Fruit fly (Drosophila melanogaster): ENCODE measurements around the gene bou.
A peak's percentile ranks its signal among the peaks of the same experiment; 100 is the strongest.

Gene bou

DNA sequence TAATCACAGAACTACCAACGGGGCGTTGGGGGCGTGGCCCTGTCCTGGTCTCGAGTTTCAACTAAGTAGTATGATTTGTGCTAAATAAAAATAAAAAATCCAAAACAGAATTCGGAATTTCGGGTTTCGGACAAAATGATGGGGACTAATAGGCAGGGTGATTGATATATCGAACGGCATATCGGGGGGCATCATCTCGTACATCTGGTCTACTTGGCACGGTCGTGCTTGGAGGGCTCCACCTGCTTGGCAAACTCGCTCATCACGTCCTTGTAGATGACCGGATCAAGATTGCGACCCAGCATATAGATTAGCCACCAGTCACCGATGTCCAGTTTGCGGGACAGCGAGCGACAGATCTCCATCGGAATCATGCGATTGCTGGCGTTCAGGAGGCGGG, 12.1 kb upstream of the bou start:
- no peak for TF ChIP-seq rn (GFP tag; IDR thresholded peaks at IDR 0.05)
- no peak for TF ChIP-seq CG10348 (GFP tag; IDR thresholded peaks at IDR 0.05)
- no peak for TF ChIP-seq fd96Ca (GFP tag; IDR thresholded peaks at IDR 0.05)
- no peak for TF ChIP-seq CG13204 (GFP tag; optimal IDR thresholded peaks at IDR 0.05)
- no peak for TF ChIP-seq CG8301 (tag; optimal IDR thresholded peaks at IDR 0.05)
- no peak for TF ChIP-seq CG15710 (tag; optimal IDR thresholded peaks at IDR 0.05)
- TF ChIP-seq CG8159 (tag; optimal IDR thresholded peaks at IDR 0.05), result no peak

DNA sequence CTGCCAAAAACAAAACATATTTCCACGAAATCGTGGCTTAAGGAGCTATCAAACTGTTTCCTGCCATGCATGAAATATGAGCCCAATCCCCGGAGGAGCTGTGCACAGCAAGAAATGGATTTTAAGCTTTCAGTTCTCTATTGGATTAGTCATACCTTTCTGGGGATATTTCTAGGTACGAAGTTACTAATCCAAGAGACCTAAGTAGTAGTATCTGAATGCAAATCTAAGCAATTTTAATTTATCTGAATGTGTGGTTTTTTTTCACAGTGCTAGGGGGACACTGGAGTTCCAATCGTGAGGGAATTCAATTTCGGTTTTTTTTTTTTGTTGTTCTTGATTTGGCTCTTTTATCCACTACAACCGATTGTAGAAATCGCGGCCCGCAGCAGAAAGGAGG, 9.9 kb upstream of the bou start:
- TF ChIP-seq CG9948 (tag; optimal IDR thresholded peaks at IDR 0.05), result peak; percentile 37
- 0 out of 3 replicates have a peak, but pooled peaks have one; percentile 47 for TF ChIP-seq fd96Ca (GFP tag; IDR thresholded peaks at IDR 0.05)
- TF ChIP-seq CG12605 (GFP tag; IDR thresholded peaks at IDR 0.05), result no peak
- peak; percentile 50 for TF ChIP-seq CG17806 (tag; optimal IDR thresholded peaks at IDR 0.05)
- peak; percentile 2 for TF ChIP-seq Pif1B (GFP tag; optimal IDR thresholded peaks at IDR 0.05)
- peak; percentile 27; the same call in 1 of the 3 replicates for TF ChIP-seq CG4496 (GFP tag; IDR thresholded peaks at IDR 0.05)
- TF ChIP-seq CG8159 (tag; optimal IDR thresholded peaks at IDR 0.05), result peak; percentile 59
- TF ChIP-seq CG14655 (GFP tag; optimal IDR thresholded peaks at IDR 0.05), result peak; percentile 14
- TF ChIP-seq D1 (tag; optimal IDR thresholded peaks at IDR 0.05), result no peak
- peak; percentile 8 for TF ChIP-seq CG8301 (tag; optimal IDR thresholded peaks at IDR 0.05)
- no peak for TF ChIP-seq CG13204 (GFP tag; optimal IDR thresholded peaks at IDR 0.05)
- peak; percentile 34 for TF ChIP-seq CG34367 (tag; optimal IDR thresholded peaks at IDR 0.05)
- no peak for TF ChIP-seq gl (tag; optimal IDR thresholded peaks at IDR 0.05)
- no peak for TF ChIP-seq CG10348 (GFP tag; IDR thresholded peaks at IDR 0.05)
- no peak for TF ChIP-seq Snoo (tag; optimal IDR thresholded peaks at IDR 0.05)
- TF ChIP-seq CG32121 (GFP tag; IDR thresholded peaks at IDR 0.05), result no peak
- TF ChIP-seq CG15710 (tag; optimal IDR thresholded peaks at IDR 0.05), result peak; percentile 44
- no peak for TF ChIP-seq rn (GFP tag; IDR thresholded peaks at IDR 0.05)
- peak; percentile 35; the same call in 1 of the 2 replicates for TF ChIP-seq Ets98B (GFP tag; IDR thresholded peaks at IDR 0.05)
- peak; percentile 28 for TF ChIP-seq Pif1A (GFP tag; optimal IDR thresholded peaks at IDR 0.05)
- no peak for TF ChIP-seq EcR (GFP tag; optimal IDR thresholded peaks at IDR 0.05)

DNA sequence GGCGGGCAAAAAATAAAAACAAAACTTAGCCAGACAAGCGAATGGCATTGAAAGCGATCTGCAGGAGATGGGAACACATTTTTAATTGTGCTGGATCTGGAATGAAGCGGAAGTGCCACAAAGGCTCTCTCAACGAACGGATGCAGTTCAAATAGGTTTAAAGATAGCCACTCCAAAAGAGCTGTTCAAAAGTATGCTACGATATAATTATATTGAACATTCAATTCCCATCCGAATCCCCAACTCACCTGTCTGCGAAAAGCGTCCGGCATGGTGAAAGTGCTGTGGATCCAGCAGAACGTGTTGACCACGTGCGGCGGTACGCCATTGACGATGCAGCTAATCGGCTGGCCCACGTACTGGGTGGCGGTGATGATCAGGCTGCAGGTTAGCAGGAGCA, 9.4 kb upstream of the bou start:
- TF ChIP-seq CG32121 (GFP tag; IDR thresholded peaks at IDR 0.05) (no peak), Pif1B (GFP tag; optimal IDR thresholded peaks at IDR 0.05) (no peak), CG34367 (tag; optimal IDR thresholded peaks at IDR 0.05) (no peak), CG4496 (GFP tag; IDR thresholded peaks at IDR 0.05) (no peak), CG14655 (GFP tag; optimal IDR thresholded peaks at IDR 0.05) (no peak), rn (GFP tag; IDR thresholded peaks at IDR 0.05) (no peak), D1 (tag; optimal IDR thresholded peaks at IDR 0.05) (no peak), CG13204 (GFP tag; optimal IDR thresholded peaks at IDR 0.05) (no peak), CG9948 (tag; optimal IDR thresholded peaks at IDR 0.05) (no peak), fd96Ca (GFP tag; IDR thresholded peaks at IDR 0.05) (no peak)

DNA sequence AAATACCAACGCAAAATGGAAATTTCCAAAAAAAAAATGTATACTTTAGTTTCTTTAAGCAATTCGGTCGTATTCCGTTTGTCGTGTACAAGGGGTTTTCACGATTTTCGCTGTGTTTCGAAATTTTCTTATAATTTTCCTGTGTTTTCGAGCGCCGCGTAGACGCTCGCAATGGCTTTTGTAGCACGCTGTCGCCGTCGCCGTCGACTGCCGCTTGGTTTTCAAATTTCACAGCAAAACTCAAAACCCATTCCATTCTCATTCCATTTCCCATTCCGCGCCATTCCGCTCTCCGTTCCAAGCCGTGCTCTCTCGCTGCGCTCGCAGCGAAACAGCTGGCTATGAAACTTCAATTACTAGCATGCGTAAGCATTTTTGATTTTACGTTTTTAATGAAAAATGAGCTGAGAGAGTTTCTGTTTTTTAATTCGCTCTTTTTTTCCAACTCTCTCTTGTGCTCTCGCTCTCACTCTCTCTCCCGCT, 4.8 kb upstream of the bou start:
- TF ChIP-seq Ets98B (GFP tag; IDR thresholded peaks at IDR 0.05) (peak; percentile 35), gl (tag; optimal IDR thresholded peaks at IDR 0.05) (no peak), CG8159 (tag; optimal IDR thresholded peaks at IDR 0.05) (no peak), fd96Ca (GFP tag; IDR thresholded peaks at IDR 0.05) (0 out of 3 replicates have a peak, but pooled peaks have one; percentile 43), EcR (GFP tag; optimal IDR thresholded peaks at IDR 0.05) (peak; percentile 24), CG12605 (GFP tag; IDR thresholded peaks at IDR 0.05) (peak; percentile 45; the same call in 1 of the 2 replicates), Pif1B (GFP tag; optimal IDR thresholded peaks at IDR 0.05) (peak; percentile 51), CG32121 (GFP tag; IDR thresholded peaks at IDR 0.05) (peak; percentile 50), Pif1A (GFP tag; optimal IDR thresholded peaks at IDR 0.05) (peak; percentile 29), CG10348 (GFP tag; IDR thresholded peaks at IDR 0.05) (no peak), CG13204 (GFP tag; optimal IDR thresholded peaks at IDR 0.05) (peak; percentile 12)

DNA sequence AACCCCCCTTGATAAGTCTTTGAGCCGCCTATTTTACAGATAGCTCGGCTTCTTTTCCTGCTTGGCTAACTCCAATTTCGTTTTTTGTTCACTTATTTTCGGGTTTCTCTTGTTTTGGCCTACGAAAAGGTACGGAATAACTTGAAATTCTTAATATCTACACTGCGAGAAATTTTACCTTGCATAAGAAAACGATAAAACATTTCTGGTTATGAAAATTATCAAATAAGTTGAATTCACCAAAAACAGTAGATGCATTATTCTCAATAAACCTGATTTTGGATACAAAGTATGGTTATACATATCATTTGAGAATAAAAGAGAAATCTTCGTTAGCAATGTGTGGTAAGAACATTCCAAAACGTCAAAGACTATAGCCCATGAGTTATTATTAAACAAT, 4.2 kb upstream of the bou start:
- no peak for TF ChIP-seq fd96Ca (GFP tag; IDR thresholded peaks at IDR 0.05)
- TF ChIP-seq CG32121 (GFP tag; IDR thresholded peaks at IDR 0.05), result no peak
- TF ChIP-seq CG8159 (tag; optimal IDR thresholded peaks at IDR 0.05), result peak; percentile 61
- peak; percentile 46 for TF ChIP-seq CG14655 (GFP tag; optimal IDR thresholded peaks at IDR 0.05)
- TF ChIP-seq Pif1B (GFP tag; optimal IDR thresholded peaks at IDR 0.05), result no peak
- TF ChIP-seq CG4496 (GFP tag; IDR thresholded peaks at IDR 0.05), result no peak
- TF ChIP-seq CG13204 (GFP tag; optimal IDR thresholded peaks at IDR 0.05), result no peak
- peak; percentile 27 for TF ChIP-seq CG34367 (tag; optimal IDR thresholded peaks at IDR 0.05)
- TF ChIP-seq CG9948 (tag; optimal IDR thresholded peaks at IDR 0.05), result peak; percentile 37
- no peak for TF ChIP-seq CG10348 (GFP tag; IDR thresholded peaks at IDR 0.05)
- peak; percentile 18 for TF ChIP-seq CG15710 (tag; optimal IDR thresholded peaks at IDR 0.05)
- peak; percentile 21 for TF ChIP-seq CG8301 (tag; optimal IDR thresholded peaks at IDR 0.05)
- peak; percentile 8 for TF ChIP-seq Snoo (tag; optimal IDR thresholded peaks at IDR 0.05)
- TF ChIP-seq CG12605 (GFP tag; IDR thresholded peaks at IDR 0.05), result no peak
- TF ChIP-seq CG17806 (tag; optimal IDR thresholded peaks at IDR 0.05), result peak; percentile 40
- no peak for TF ChIP-seq D1 (tag; optimal IDR thresholded peaks at IDR 0.05)
- no peak for TF ChIP-seq EcR (GFP tag; optimal IDR thresholded peaks at IDR 0.05)

DNA sequence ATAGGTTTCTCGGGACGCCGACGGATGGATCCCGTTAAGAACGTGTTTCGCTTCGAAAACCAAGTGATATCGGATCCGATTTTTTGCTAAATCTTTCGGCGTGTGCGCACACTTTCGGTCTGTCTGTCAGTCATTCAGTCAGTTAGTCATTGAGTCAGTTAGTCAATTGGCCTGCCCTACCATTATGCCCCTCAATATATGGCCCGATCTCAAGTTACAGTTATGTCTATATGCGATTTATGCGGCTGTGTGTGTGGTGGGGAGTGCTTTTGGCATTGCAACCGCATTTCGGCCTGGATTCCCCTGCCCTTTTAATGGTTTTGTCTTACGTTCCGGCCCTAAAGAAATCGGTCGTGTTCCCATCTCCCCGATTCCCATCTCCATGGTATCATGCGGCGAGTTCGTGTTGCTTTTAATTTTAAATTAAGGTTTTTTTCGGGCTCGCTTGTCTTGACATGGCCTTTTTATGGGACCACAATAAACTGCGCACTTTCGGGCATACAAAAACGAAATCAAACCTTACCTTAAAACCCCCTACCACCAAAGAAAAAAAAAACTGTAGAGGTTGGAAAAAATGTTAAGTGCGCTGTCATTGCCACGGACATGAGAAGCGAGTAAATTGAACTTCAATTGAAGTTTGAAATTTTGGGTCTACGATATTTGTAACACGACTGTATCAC, 3.4 kb upstream of the bou start:
- TF ChIP-seq CG15710 (tag; optimal IDR thresholded peaks at IDR 0.05) (no peak), CG13204 (GFP tag; optimal IDR thresholded peaks at IDR 0.05) (no peak), CG12605 (GFP tag; IDR thresholded peaks at IDR 0.05) (no peak), CG8301 (tag; optimal IDR thresholded peaks at IDR 0.05) (no peak), gl (tag; optimal IDR thresholded peaks at IDR 0.05) (no peak), CG10348 (GFP tag; IDR thresholded peaks at IDR 0.05) (no peak), CG17806 (tag; optimal IDR thresholded peaks at IDR 0.05) (no peak), rn (GFP tag; IDR thresholded peaks at IDR 0.05) (no peak), fd96Ca (GFP tag; IDR thresholded peaks at IDR 0.05) (no peak), CG4496 (GFP tag; IDR thresholded peaks at IDR 0.05) (no peak), D1 (tag; optimal IDR thresholded peaks at IDR 0.05) (no peak), CG9948 (tag; optimal IDR thresholded peaks at IDR 0.05) (no peak)

Data from whole organism, pupa.